Worm (Caenorhabditis elegans): ENCODE results near the gene otub-3.

Gene otub-3

ce11 chrIV:8718153-8718552, 9.8 kb upstream of the otub-3 start, which contains the start of gene H23L24.1:
H23L24.1 (plus strand) TSS chrIV:8718453.
- TF ChIP-seq med-1 (GFP tag; optimal IDR thresholded peaks at IDR 0.05; ENCODE audit: insufficient read depth) (no peak), flt-1 (GFP tag; IDR thresholded peaks at IDR 0.05) (no peak), ztf-29 (GFP tag; IDR thresholded peaks at IDR 0.05) (no peak), cog-1 (tag; optimal IDR thresholded peaks at IDR 0.05) (no peak), T22C8.4 (GFP tag; IDR thresholded peaks at IDR 0.05) (no peak)

ce11 chrIV:8722801-8723200, 5.2 kb upstream of the otub-3 start:
- TF ChIP-seq klf-2 (GFP tag; conservative IDR thresholded peaks at IDR 0.05), result no peak
- no peak for TF ChIP-seq cog-1 (tag; optimal IDR thresholded peaks at IDR 0.05)
- TF ChIP-seq ref-1 (GFP tag; conservative IDR thresholded peaks at IDR 0.05), result no peak
- no peak for TF ChIP-seq med-1 (GFP tag; optimal IDR thresholded peaks at IDR 0.05; ENCODE audit: insufficient read depth)
- TF ChIP-seq tab-1 (GFP tag; IDR thresholded peaks at IDR 0.05), result no peak
- TF ChIP-seq flt-1 (GFP tag; IDR thresholded peaks at IDR 0.05), result no peak
- no peak for TF ChIP-seq T22C8.4 (GFP tag; IDR thresholded peaks at IDR 0.05)
- TF ChIP-seq ztf-29 (GFP tag; IDR thresholded peaks at IDR 0.05), result no peak
- no peak for TF ChIP-seq ztf-23 (GFP tag; IDR thresholded peaks at IDR 0.05)

- no peak for TF ChIP-seq flt-1 (GFP tag; IDR thresholded peaks at IDR 0.05)
- TF ChIP-seq cog-1 (tag; optimal IDR thresholded peaks at IDR 0.05), result no peak
- TF ChIP-seq ref-1 (GFP tag; conservative IDR thresholded peaks at IDR 0.05), result no peak
- TF ChIP-seq T22C8.4 (GFP tag; IDR thresholded peaks at IDR 0.05), result no peak
- TF ChIP-seq tab-1 (GFP tag; IDR thresholded peaks at IDR 0.05), result no peak
Measured at ce11 chrIV:8723720-8724119, 4.3 kb upstream of the otub-3 start, which contains the start of gene F21D5.9. F21D5.9 (plus strand) TSS chrIV:8724020.

- TF ChIP-seq flt-1 (GFP tag; IDR thresholded peaks at IDR 0.05) (no peak), klf-2 (GFP tag; conservative IDR thresholded peaks at IDR 0.05) (no peak)
Measured at ce11 chrIV:8724907-8725306, 3.1 kb upstream of the otub-3 start.

ce11 chrIV:8725345-8725744, 2.6 kb upstream of the otub-3 start, which contains the start of gene pgm-3:
pgm-3 (plus strand) TSS chrIV:8725722.
- TF ChIP-seq tab-1 (GFP tag; IDR thresholded peaks at IDR 0.05) (no peak), klf-2 (GFP tag; conservative IDR thresholded peaks at IDR 0.05) (no peak), ztf-23 (GFP tag; IDR thresholded peaks at IDR 0.05) (no peak), cog-1 (tag; optimal IDR thresholded peaks at IDR 0.05) (no peak), T22C8.4 (GFP tag; IDR thresholded peaks at IDR 0.05) (no peak), flt-1 (GFP tag; IDR thresholded peaks at IDR 0.05) (no peak), ztf-29 (GFP tag; IDR thresholded peaks at IDR 0.05) (no peak)

ce11 chrIV:8729636-8730035, 1.7 kb downstream of the otub-3 start:
- no peak for TF ChIP-seq cog-1 (tag; optimal IDR thresholded peaks at IDR 0.05)
- no peak for TF ChIP-seq tab-1 (GFP tag; IDR thresholded peaks at IDR 0.05)
- TF ChIP-seq ztf-23 (GFP tag; IDR thresholded peaks at IDR 0.05), result no peak
- TF ChIP-seq T22C8.4 (GFP tag; IDR thresholded peaks at IDR 0.05), result no peak
- no peak for TF ChIP-seq ztf-29 (GFP tag; IDR thresholded peaks at IDR 0.05)
- TF ChIP-seq klf-2 (GFP tag; conservative IDR thresholded peaks at IDR 0.05), result no peak

ce11 chrIV:8730469-8730868, 2.5 kb downstream of the otub-3 start, which contains the start of gene F21D5.3:
F21D5.3 (plus strand) TSS chrIV:8730815.
- no peak for TF ChIP-seq ref-1 (GFP tag; conservative IDR thresholded peaks at IDR 0.05)
- TF ChIP-seq ztf-29 (GFP tag; IDR thresholded peaks at IDR 0.05), result no peak
- no peak for TF ChIP-seq med-1 (GFP tag; optimal IDR thresholded peaks at IDR 0.05; ENCODE audit: insufficient read depth)
- TF ChIP-seq klf-2 (GFP tag; conservative IDR thresholded peaks at IDR 0.05), result no peak
- no peak for TF ChIP-seq flt-1 (GFP tag; IDR thresholded peaks at IDR 0.05)
- TF ChIP-seq tab-1 (GFP tag; IDR thresholded peaks at IDR 0.05), result no peak
- TF ChIP-seq T22C8.4 (GFP tag; IDR thresholded peaks at IDR 0.05), result no peak
- TF ChIP-seq cog-1 (tag; optimal IDR thresholded peaks at IDR 0.05), result no peak
- no peak for TF ChIP-seq ztf-23 (GFP tag; IDR thresholded peaks at IDR 0.05)

- TF ChIP-seq ztf-23 (GFP tag; IDR thresholded peaks at IDR 0.05), result no peak
- TF ChIP-seq ztf-29 (GFP tag; IDR thresholded peaks at IDR 0.05), result no peak
- no peak for TF ChIP-seq cog-1 (tag; optimal IDR thresholded peaks at IDR 0.05)
- TF ChIP-seq flt-1 (GFP tag; IDR thresholded peaks at IDR 0.05), result no peak
- TF ChIP-seq ref-1 (GFP tag; conservative IDR thresholded peaks at IDR 0.05), result no peak
- no peak for TF ChIP-seq klf-2 (GFP tag; conservative IDR thresholded peaks at IDR 0.05)
- no peak for TF ChIP-seq med-1 (GFP tag; optimal IDR thresholded peaks at IDR 0.05; ENCODE audit: insufficient read depth)
- no peak for TF ChIP-seq T22C8.4 (GFP tag; IDR thresholded peaks at IDR 0.05)
- no peak for TF ChIP-seq tab-1 (GFP tag; IDR thresholded peaks at IDR 0.05)
Measured at ce11 chrIV:8737354-8737753, 9.4 kb downstream of the otub-3 start.

- TF ChIP-seq flt-1 (GFP tag; IDR thresholded peaks at IDR 0.05), result no peak
- no peak for TF ChIP-seq cog-1 (tag; optimal IDR thresholded peaks at IDR 0.05)
- TF ChIP-seq med-1 (GFP tag; optimal IDR thresholded peaks at IDR 0.05; ENCODE audit: insufficient read depth), result no peak
- no peak for TF ChIP-seq ref-1 (GFP tag; conservative IDR thresholded peaks at IDR 0.05)
- no peak for TF ChIP-seq T22C8.4 (GFP tag; IDR thresholded peaks at IDR 0.05)
- no peak for TF ChIP-seq tab-1 (GFP tag; IDR thresholded peaks at IDR 0.05)
- TF ChIP-seq ztf-23 (GFP tag; IDR thresholded peaks at IDR 0.05), result no peak
- no peak for TF ChIP-seq klf-2 (GFP tag; conservative IDR thresholded peaks at IDR 0.05)
Measured at ce11 chrIV:8737787-8738186, 9.8 kb downstream of the otub-3 start, which contains the start of gene F21D5.4. F21D5.4 (plus strand) TSS chrIV:8738087.

- TF ChIP-seq tab-1 (GFP tag; IDR thresholded peaks at IDR 0.05), result no peak
- TF ChIP-seq T22C8.4 (GFP tag; IDR thresholded peaks at IDR 0.05), result no peak
- no peak for TF ChIP-seq ref-1 (GFP tag; conservative IDR thresholded peaks at IDR 0.05)
- TF ChIP-seq ztf-23 (GFP tag; IDR thresholded peaks at IDR 0.05), result no peak
- no peak for TF ChIP-seq med-1 (GFP tag; optimal IDR thresholded peaks at IDR 0.05; ENCODE audit: insufficient read depth)
- TF ChIP-seq cog-1 (tag; optimal IDR thresholded peaks at IDR 0.05), result no peak
- TF ChIP-seq flt-1 (GFP tag; IDR thresholded peaks at IDR 0.05), result no peak
- TF ChIP-seq ztf-29 (GFP tag; IDR thresholded peaks at IDR 0.05), result no peak
- no peak for TF ChIP-seq klf-2 (GFP tag; conservative IDR thresholded peaks at IDR 0.05)
Measured at ce11 chrIV:8739294-8739693, 11.3 kb downstream of the otub-3 start, which contains the start of gene F21D5.5. F21D5.5 (minus strand) TSS chrIV:8739394.
